Worm (Caenorhabditis elegans) whole organism, early embryonic: ENCODE data around the gene Y76A2B.4.

Experiments
- B0310.2 ChIP-seq: sonication (generic microtip); optimal IDR thresholded peaks from 2 replicates; lab custom pipeline; 2016; ENCODE audit warnings: mild to moderate bottlenecking, missing genetic modification characterization, missing compliant biosample characterization
- F13C5.2 ChIP-seq: sonication (generic microtip); optimal IDR thresholded peaks from 2 replicates; lab custom pipeline; 2017; ENCODE audit warnings: mild to moderate bottlenecking, missing genetic modification characterization, inconsistent platforms, missing compliant biosample characterization
- aly-1 ChIP-seq: sonication (generic microtip); optimal IDR thresholded peaks from 2 replicates; lab custom pipeline; 2016; ENCODE audit warnings: missing genetic modification characterization, missing compliant biosample characterization
- ama-1 ChIP-seq: fragments of 150-350 bp; optimal IDR thresholded peaks from 2 replicates; lab custom pipeline; 2014
- ceh-13 ChIP-seq: fragments of 200-800 bp; sonication (Bioruptor generic); optimal IDR thresholded peaks from 2 replicates; lab custom pipeline; 2018; ENCODE audit warnings: mild to moderate bottlenecking, missing genetic modification characterization, missing compliant biosample characterization
- ceh-36 ChIP-seq: sonication (generic microtip); optimal IDR thresholded peaks from 2 replicates; lab custom pipeline; 2016; ENCODE audit warnings: missing genetic modification characterization, inconsistent platforms, missing compliant biosample characterization
- ets-7 ChIP-seq: sonication (generic microtip); optimal IDR thresholded peaks from 2 replicates; lab custom pipeline; 2016; ENCODE audit warnings: missing genotype, missing genetic modification characterization, missing compliant biosample characterization
- flt-1 ChIP-seq: fragments of 200-800 bp; sonication (Bioruptor generic); IDR thresholded peaks from 2 replicates; pipeline ENCODE4 v1.3.6; 2022; ENCODE audit warnings: missing genetic modification characterization, missing compliant biosample characterization
- hmbx-1 ChIP-seq: sonication (generic microtip); optimal IDR thresholded peaks from 2 replicates; lab custom pipeline; 2016; ENCODE audit warnings: mild to moderate bottlenecking, missing genetic modification characterization, missing compliant biosample characterization
- hmg-4 ChIP-seq: fragments of 200-800 bp; sonication (Bioruptor generic); optimal IDR thresholded peaks from 2 replicates; lab custom pipeline; 2018; ENCODE audit warnings: mild to moderate bottlenecking, missing genetic modification characterization, missing compliant biosample characterization
- hnd-1 ChIP-seq: sonication (generic microtip); optimal IDR thresholded peaks from 2 replicates; lab custom pipeline; 2016; ENCODE audit warnings: missing genetic modification characterization, missing compliant biosample characterization
- pes-1 ChIP-seq: fragments of 200-800 bp; sonication (Bioruptor generic); IDR thresholded peaks from 2 replicates; pipeline ENCODE4 v1.3.6; 2022; ENCODE audit warnings: missing genetic modification reagents, missing genetic modification characterization, missing compliant biosample characterization
- scrt-1 ChIP-seq: fragments of 200-800 bp; sonication (Bioruptor generic); IDR thresholded peaks from 2 replicates; pipeline ENCODE4 v1.3.6; 2022; ENCODE audit warnings: missing genetic modification characterization, missing compliant biosample characterization
- sea-1 ChIP-seq: fragments of 200-800 bp; sonication (Bioruptor generic); conservative IDR thresholded peaks from 2 replicates; pipeline ENCODE4 v1.3.6; 2022; ENCODE audit warnings: missing genetic modification characterization, missing compliant biosample characterization
- tbx-11 ChIP-seq: fragments of 200-800 bp; sonication (Bioruptor generic); IDR thresholded peaks from 2 replicates; pipeline ENCODE4 v1.3.6; 2022; ENCODE audit warnings: missing genetic modification characterization, missing compliant biosample characterization
- tbx-37 ChIP-seq: fragments of 200-800 bp; sonication (Bioruptor generic); conservative IDR thresholded peaks from 2 replicates; pipeline ENCODE4 v1.3.6; 2022; ENCODE audit warnings: missing genetic modification reagents, missing genetic modification characterization, missing compliant biosample characterization
- tra-4 ChIP-seq: sonication (generic microtip); optimal IDR thresholded peaks from 2 replicates; lab custom pipeline; 2017; ENCODE audit warnings: missing genetic modification characterization, missing compliant biosample characterization

The Y76A2B.4 gene

DNA sequence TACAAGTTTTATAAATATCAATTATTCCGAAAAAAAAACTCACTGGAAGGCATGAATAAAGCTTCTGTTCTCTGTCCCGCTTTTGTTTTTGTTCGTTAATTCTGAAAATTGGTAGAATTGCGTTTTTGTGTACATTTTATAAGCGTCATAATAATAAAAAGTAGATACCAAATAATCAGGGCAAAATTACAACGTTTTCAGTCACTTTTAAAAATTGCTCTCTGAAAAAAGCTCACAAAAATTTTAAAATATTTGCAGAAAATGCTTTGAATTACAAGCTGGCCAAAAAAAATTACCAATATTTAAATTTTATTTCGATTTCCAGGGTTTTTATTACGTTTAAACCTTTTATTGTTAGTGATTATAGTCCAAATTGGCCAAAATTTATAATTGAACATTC is 8.7 kb upstream of the Y76A2B.4 start, which contains the start of gene scav-2:
TSS of gene scav-2 (minus strand) at position 101 of the 400 bp plus-strand sequence.
- TF ChIP-seq tbx-37 (GFP tag; lab: Robert Waterston, UW) (no peak), ceh-13 (no peak), F13C5.2 (tag; lab: Kevin White, UChicago) (no peak), ets-7 (no peak), sea-1 (GFP tag; lab: Robert Waterston, UW) (no peak), aly-1 (tag; lab: Kevin White, UChicago) (no peak), ceh-36 (tag; lab: Kevin White, UChicago) (no peak), hnd-1 (no peak), hmg-4 (no peak)

ce11 chrIII:13549960-13550359 is 3.4 kb upstream of the Y76A2B.4 start:
- no peak for TF ChIP-seq ets-7

DNA sequence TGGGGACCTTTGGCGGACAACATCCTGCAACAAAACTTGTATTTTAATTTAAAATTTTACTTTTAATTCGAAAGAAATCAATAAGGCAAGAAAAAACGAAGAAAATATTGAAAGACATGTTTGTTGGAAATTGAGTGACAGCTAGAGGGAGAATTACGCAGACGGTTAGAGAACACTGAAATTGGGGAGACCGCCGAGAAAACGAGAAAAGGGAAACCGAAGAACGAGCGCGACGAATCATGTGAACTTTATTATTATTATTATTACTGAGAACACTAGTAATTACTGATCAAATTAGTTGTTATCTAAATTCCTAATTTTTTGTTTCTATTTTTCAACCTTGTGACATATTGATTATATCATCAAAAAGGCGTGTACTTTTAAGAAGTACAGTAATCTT is 2.4 kb upstream of the Y76A2B.4 start, which contains the start of gene mmad-1:
TSS of gene mmad-1 (minus strand) at position 24 of the 400 bp plus-strand sequence.
- TF ChIP-seq tbx-11 (GFP tag; lab: Robert Waterston, UW), result no peak
- no peak for TF ChIP-seq scrt-1 (GFP tag; lab: Robert Waterston, UW)
- TF ChIP-seq ceh-13, result no peak
- no peak for TF ChIP-seq pes-1 (GFP tag; lab: Robert Waterston, UW)
- no peak for TF ChIP-seq hmbx-1 (tag; lab: Kevin White, UChicago)
- no peak for TF ChIP-seq F13C5.2 (tag; lab: Kevin White, UChicago)
- TF ChIP-seq sea-1 (GFP tag; lab: Robert Waterston, UW), result no peak
- TF ChIP-seq tbx-37 (GFP tag; lab: Robert Waterston, UW), result no peak
- no peak for TF ChIP-seq ets-7
- no peak for TF ChIP-seq ceh-36 (tag; lab: Kevin White, UChicago)
- no peak for TF ChIP-seq ama-1
- no peak for TF ChIP-seq tra-4
- TF ChIP-seq B0310.2 (tag; lab: Kevin White, UChicago), result no peak
- no peak for TF ChIP-seq hnd-1
- no peak for TF ChIP-seq flt-1
- TF ChIP-seq aly-1 (tag; lab: Kevin White, UChicago), result no peak
- no peak for TF ChIP-seq hmg-4

DNA sequence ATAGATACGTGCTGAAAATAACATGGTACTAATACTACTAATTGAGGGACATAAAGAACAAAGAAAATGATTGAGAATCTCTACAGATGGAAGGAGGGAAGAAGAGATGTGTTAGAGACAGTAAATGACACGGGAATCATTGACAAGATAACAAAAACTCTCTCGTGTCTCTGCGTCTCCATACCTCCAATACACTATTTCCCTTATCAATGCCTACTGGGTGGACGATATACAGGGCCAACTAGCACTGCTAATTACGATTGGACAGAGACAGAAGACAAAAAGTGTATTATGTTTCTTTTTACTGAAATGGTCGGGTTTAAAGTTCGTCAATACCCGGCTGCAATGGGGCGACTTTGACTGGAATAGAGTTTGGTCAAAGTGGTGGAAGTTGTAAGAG is 2.0 kb downstream of the Y76A2B.4 start:
- no peak for TF ChIP-seq sea-1 (GFP tag; lab: Robert Waterston, UW)
- TF ChIP-seq ceh-36 (tag; lab: Kevin White, UChicago), result no peak
- no peak for TF ChIP-seq tbx-37 (GFP tag; lab: Robert Waterston, UW)
- TF ChIP-seq tra-4, result no peak
- no peak for TF ChIP-seq hmbx-1 (tag; lab: Kevin White, UChicago)
- TF ChIP-seq tbx-11 (GFP tag; lab: Robert Waterston, UW), result no peak
- no peak for TF ChIP-seq hnd-1
- TF ChIP-seq B0310.2 (tag; lab: Kevin White, UChicago), result no peak
- no peak for TF ChIP-seq scrt-1 (GFP tag; lab: Robert Waterston, UW)
- no peak for TF ChIP-seq pes-1 (GFP tag; lab: Robert Waterston, UW)
- TF ChIP-seq ceh-13, result no peak
- no peak for TF ChIP-seq F13C5.2 (tag; lab: Kevin White, UChicago)
- no peak for TF ChIP-seq hmg-4
- no peak for TF ChIP-seq ets-7
- no peak for TF ChIP-seq flt-1

DNA sequence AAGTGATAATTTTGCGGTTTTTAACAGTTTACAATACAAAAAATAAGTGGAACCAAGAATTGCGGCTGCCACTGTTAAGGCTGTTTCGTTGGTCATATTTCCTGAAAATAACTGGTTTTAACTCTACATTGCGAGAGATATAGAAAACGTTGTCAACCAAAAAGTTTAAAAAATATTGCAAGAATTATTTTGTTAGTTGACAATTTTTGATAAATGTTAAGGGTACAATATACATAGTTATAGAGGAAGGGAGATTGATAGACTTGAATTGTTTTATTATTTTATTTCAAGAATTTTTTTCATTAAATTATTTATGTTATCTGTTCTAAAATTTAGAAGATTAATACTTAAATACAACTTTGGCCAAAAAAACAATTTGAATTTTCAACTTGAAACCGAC is 3.1 kb downstream of the Y76A2B.4 start, which contains the start of gene acs-5:
TSS of gene acs-5 (minus strand) at position 101 of the 400 bp plus-strand sequence.
- TF ChIP-seq tbx-11 (GFP tag; lab: Robert Waterston, UW) (no peak), ceh-13 (no peak), B0310.2 (tag; lab: Kevin White, UChicago) (no peak), tbx-37 (GFP tag; lab: Robert Waterston, UW) (no peak), hnd-1 (no peak), flt-1 (no peak), sea-1 (GFP tag; lab: Robert Waterston, UW) (no peak), tra-4 (no peak), aly-1 (tag; lab: Kevin White, UChicago) (no peak), hmg-4 (no peak), F13C5.2 (tag; lab: Kevin White, UChicago) (no peak), scrt-1 (GFP tag; lab: Robert Waterston, UW) (no peak), pes-1 (GFP tag; lab: Robert Waterston, UW) (no peak), ama-1 (no peak), hmbx-1 (tag; lab: Kevin White, UChicago) (no peak), ets-7 (no peak), ceh-36 (tag; lab: Kevin White, UChicago) (no peak)

DNA sequence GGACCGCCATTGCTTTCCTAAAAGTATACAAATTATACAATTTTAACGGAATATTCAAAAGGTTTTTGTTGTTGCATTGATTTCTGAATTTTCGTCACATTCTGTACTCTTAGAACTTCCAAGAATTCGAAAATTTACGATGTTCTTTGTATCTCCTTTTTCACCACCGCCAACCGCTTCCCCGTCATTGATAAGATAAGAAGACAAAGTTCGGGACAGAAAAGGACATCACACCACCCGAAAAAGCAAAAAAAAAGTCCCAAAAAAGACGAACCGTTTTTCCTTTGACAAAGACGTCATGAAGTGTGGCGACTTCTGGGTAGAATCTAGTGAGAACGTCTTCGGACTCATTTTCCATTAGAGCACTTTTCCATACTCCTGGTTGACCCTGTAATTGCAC is 4.1 kb downstream of the Y76A2B.4 start:
- TF ChIP-seq hmg-4 (no peak), hnd-1 (no peak), scrt-1 (GFP tag; lab: Robert Waterston, UW) (no peak), tbx-37 (GFP tag; lab: Robert Waterston, UW) (no peak), ets-7 (no peak), tra-4 (no peak), ama-1 (no peak)

DNA sequence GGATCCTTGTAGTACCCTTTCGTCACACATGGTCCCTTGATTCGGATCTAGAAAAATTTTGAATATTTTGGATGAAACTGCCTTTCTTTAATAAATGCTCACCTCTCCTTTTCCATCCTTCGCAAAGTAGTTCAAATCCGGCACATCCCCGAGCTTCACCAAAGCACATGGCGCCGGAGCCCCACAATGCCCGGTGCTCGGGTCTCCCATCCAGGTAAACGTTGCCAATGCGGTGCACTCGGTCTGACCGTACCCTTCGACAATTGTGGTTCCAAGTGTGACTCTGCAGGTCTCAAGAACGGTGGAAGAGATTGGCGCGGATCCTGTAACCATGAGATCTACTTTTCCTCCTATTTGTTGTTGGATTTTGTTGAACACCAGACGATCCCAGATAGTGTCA is 5.8 kb downstream of the Y76A2B.4 start:
- no peak for TF ChIP-seq F13C5.2 (tag; lab: Kevin White, UChicago)
- no peak for TF ChIP-seq hmbx-1 (tag; lab: Kevin White, UChicago)
- TF ChIP-seq sea-1 (GFP tag; lab: Robert Waterston, UW), result no peak
- no peak for TF ChIP-seq ceh-13
- TF ChIP-seq B0310.2 (tag; lab: Kevin White, UChicago), result no peak
- no peak for TF ChIP-seq ets-7
- no peak for TF ChIP-seq ama-1
- no peak for TF ChIP-seq aly-1 (tag; lab: Kevin White, UChicago)
- TF ChIP-seq ceh-36 (tag; lab: Kevin White, UChicago), result no peak
- TF ChIP-seq tbx-11 (GFP tag; lab: Robert Waterston, UW), result no peak
- no peak for TF ChIP-seq hnd-1

DNA sequence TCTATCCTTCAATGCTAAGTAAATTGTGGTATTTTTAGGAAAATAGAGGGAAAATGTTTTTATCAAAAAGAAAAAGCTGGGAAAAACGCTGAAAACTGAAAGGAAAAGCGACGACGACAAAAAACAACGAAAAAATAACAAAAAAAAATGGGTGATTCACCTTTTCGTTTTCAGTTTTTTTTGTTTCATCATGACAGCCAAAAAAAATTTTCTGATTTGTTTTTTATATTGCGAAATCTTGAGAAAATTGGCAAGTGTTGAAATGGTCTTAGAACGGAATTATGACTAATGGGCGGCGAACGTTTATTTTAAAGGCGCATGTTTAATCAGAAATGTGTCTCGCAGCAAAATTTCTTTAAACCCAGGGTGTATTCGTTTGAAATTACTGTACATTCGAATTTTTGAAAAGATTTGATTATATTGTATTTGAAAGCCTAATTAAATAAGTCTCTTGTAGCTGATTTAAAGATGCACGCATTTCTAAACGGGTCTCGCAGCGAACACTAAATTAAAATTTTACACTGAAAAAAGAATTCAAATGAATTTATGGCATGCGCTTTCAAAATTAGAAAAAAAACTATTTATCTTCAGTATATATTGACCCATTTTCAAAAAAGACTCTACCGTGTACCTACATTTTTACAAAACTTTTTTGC is 10.7 kb downstream of the Y76A2B.4 start:
- TF ChIP-seq B0310.2 (tag; lab: Kevin White, UChicago) (no peak), tra-4 (no peak), aly-1 (tag; lab: Kevin White, UChicago) (no peak), ama-1 (no peak), sea-1 (GFP tag; lab: Robert Waterston, UW) (no peak), ceh-13 (no peak)
